Fruit fly (Drosophila melanogaster) whole organism, embryonic: ENCODE data around the gene CG10862.

Experiments used
- Asciz ChIP-seq: fragments of 200-800 bp; sonication (Bioruptor generic); optimal IDR thresholded peaks from 2 replicates; lab custom pipeline; 2017; ENCODE audit warnings: missing biosample characterization, mild to moderate bottlenecking, missing genetic modification characterization, missing genetic modification reagents
- Atf-2 ChIP-seq: fragments of 200-800 bp; sonication (Bioruptor generic); optimal IDR thresholded peaks from 2 replicates; lab custom pipeline; 2016; ENCODE audit warnings: missing biosample characterization, missing genetic modification characterization
- CG10543 ChIP-seq: fragments of 200-800 bp; sonication (Bioruptor generic); optimal IDR thresholded peaks from 3 replicates; lab custom pipeline; 2017; ENCODE audit warnings: missing biosample characterization, mild to moderate bottlenecking, missing genetic modification characterization, moderate library complexity
- CG10979 ChIP-seq: fragments of 200-800 bp; sonication (Bioruptor generic); optimal IDR thresholded peaks from 2 replicates; lab custom pipeline; 2018; ENCODE audit warnings: missing biosample characterization, mild to moderate bottlenecking, missing genetic modification characterization, moderate library complexity
- CG12744 ChIP-seq: fragments of 200-800 bp; sonication (Bioruptor generic); optimal IDR thresholded peaks from 2 replicates; lab custom pipeline; 2016; ENCODE audit warnings: missing biosample characterization, missing genetic modification characterization
- CG13296 ChIP-seq: fragments of 200-800 bp; sonication (Bioruptor generic); optimal IDR thresholded peaks from 3 replicates; lab custom pipeline; 2018; ENCODE audit warnings: missing biosample characterization, mild to moderate bottlenecking, missing genetic modification characterization
- CG14014 ChIP-seq: fragments of 200-800 bp; sonication (Bioruptor generic); IDR thresholded peaks from 2 replicates; pipeline ENCODE4 v1.3.6; 2022; ENCODE audit warnings: missing biosample characterization, missing genetic modification characterization
- CG14441 ChIP-seq: fragments of 200-800 bp; sonication (Bioruptor generic); IDR thresholded peaks from 2 replicates; pipeline ENCODE4 v1.3.6; 2022; ENCODE audit warnings: missing biosample characterization, missing genetic modification characterization
- CG15011 ChIP-seq: fragments of 200-800 bp; sonication (Bioruptor generic); optimal IDR thresholded peaks from 3 replicates; lab custom pipeline; 2018; ENCODE audit warnings: missing biosample characterization, mild to moderate bottlenecking, missing genetic modification characterization
- CG15269 ChIP-seq: fragments of 200-800 bp; sonication (Bioruptor generic); optimal IDR thresholded peaks from 2 replicates; lab custom pipeline; 2018; ENCODE audit warnings: missing biosample characterization, mild to moderate bottlenecking, missing genetic modification characterization, moderate library complexity
- CG1529 ChIP-seq: fragments of 200-800 bp; sonication (Bioruptor generic); optimal IDR thresholded peaks from 3 replicates; lab custom pipeline; 2018; ENCODE audit warnings: missing biosample characterization, missing genetic modification characterization
- CG15479 ChIP-seq: fragments of 200-800 bp; sonication (Bioruptor generic); optimal IDR thresholded peaks from 3 replicates; lab custom pipeline; 2019; ENCODE audit warnings: missing biosample characterization, mild to moderate bottlenecking, missing genetic modification characterization, moderate library complexity
- CG17802 ChIP-seq: fragments of 200-800 bp; sonication (Bioruptor generic); optimal IDR thresholded peaks from 2 replicates; lab custom pipeline; 2018; ENCODE audit warnings: missing biosample characterization, mild to moderate bottlenecking, missing genetic modification characterization, moderate library complexity
- CG2875 ChIP-seq: fragments of 200-800 bp; sonication (Bioruptor generic); optimal IDR thresholded peaks from 2 replicates; lab custom pipeline; 2017; ENCODE audit warnings: missing biosample characterization, mild to moderate bottlenecking, missing genetic modification characterization, missing genetic modification reagents
- CG3281 ChIP-seq: fragments of 200-800 bp; sonication (Bioruptor generic); optimal IDR thresholded peaks from 3 replicates; lab custom pipeline; 2017; ENCODE audit warnings: missing biosample characterization, mild to moderate bottlenecking, missing genetic modification characterization
- CG34376 ChIP-seq: fragments of 200-800 bp; sonication (Bioruptor generic); optimal IDR thresholded peaks from 2 replicates; lab custom pipeline; 2018; ENCODE audit warnings: missing biosample characterization, mild to moderate bottlenecking, missing genetic modification characterization
- CG3847 ChIP-seq: fragments of 200-800 bp; sonication (Bioruptor generic); IDR thresholded peaks from 2 replicates; pipeline ENCODE4 v1.3.6; 2022; ENCODE audit warnings: missing biosample characterization, missing genetic modification characterization
- CG7745 ChIP-seq: fragments of 200-800 bp; sonication (Bioruptor generic); optimal IDR thresholded peaks from 2 replicates; lab custom pipeline; 2018; ENCODE audit warnings: missing biosample characterization, mild to moderate bottlenecking, missing genetic modification characterization, moderate library complexity
- CG8089 ChIP-seq: fragments of 200-800 bp; sonication (Bioruptor generic); optimal IDR thresholded peaks from 3 replicates; lab custom pipeline; 2016; ENCODE audit warnings: missing biosample characterization, missing genetic modification characterization
- CG9215 ChIP-seq: fragments of 200-800 bp; sonication (Bioruptor generic); IDR thresholded peaks from 2 replicates; pipeline ENCODE4 v1.3.6; 2022; ENCODE audit warnings: missing biosample characterization, missing genetic modification characterization
- CG9609 ChIP-seq: fragments of 200-800 bp; sonication (Bioruptor generic); optimal IDR thresholded peaks from 3 replicates; lab custom pipeline; 2016; ENCODE audit warnings: missing biosample characterization, missing genetic modification characterization
- CG9727 ChIP-seq: fragments of 200-800 bp; sonication (Bioruptor generic); optimal IDR thresholded peaks from 3 replicates; lab custom pipeline; 2017; ENCODE audit warnings: missing biosample characterization, mild to moderate bottlenecking, missing genetic modification characterization
- HLHmδ ChIP-seq: fragments of 200-800 bp; sonication (Bioruptor generic); optimal IDR thresholded peaks from 2 replicates; lab custom pipeline; 2018; ENCODE audit warnings: missing biosample characterization, mild to moderate bottlenecking, missing genetic modification characterization, moderate library complexity
- Hey ChIP-seq: fragments of 200-800 bp; sonication (Bioruptor generic); optimal IDR thresholded peaks from 3 replicates; lab custom pipeline; 2018; ENCODE audit warnings: missing biosample characterization, mild to moderate bottlenecking, missing genetic modification characterization
- MBD-R2 ChIP-seq: fragments of 200-800 bp; sonication (Bioruptor generic); IDR thresholded peaks from 2 replicates; pipeline ENCODE4 v1.3.6; 2022; ENCODE audit warnings: missing biosample characterization, missing genetic modification characterization
- Mes4 ChIP-seq: fragments of 200-800 bp; sonication (Bioruptor generic); optimal IDR thresholded peaks from 2 replicates; lab custom pipeline; 2016; ENCODE audit warnings: missing biosample characterization, missing genetic modification characterization
- Myb ChIP-seq: fragments of 200-800 bp; sonication (Bioruptor generic); optimal IDR thresholded peaks from 2 replicates; lab custom pipeline; 2016; ENCODE audit warnings: missing biosample characterization, missing genetic modification characterization
- NfI ChIP-seq: fragments of 200-800 bp; sonication (Bioruptor generic); optimal IDR thresholded peaks from 3 replicates; lab custom pipeline; 2018; ENCODE audit warnings: missing biosample characterization, mild to moderate bottlenecking, missing genetic modification characterization, moderate library complexity
- PHDP ChIP-seq: fragments of 200-800 bp; sonication (Bioruptor generic); optimal IDR thresholded peaks from 3 replicates; lab custom pipeline; 2018; ENCODE audit warnings: missing biosample characterization, mild to moderate bottlenecking, missing genetic modification characterization, moderate library complexity
- Sox100B ChIP-seq: fragments of 200-800 bp; sonication (Bioruptor generic); optimal IDR thresholded peaks from 3 replicates; lab custom pipeline; 2018; ENCODE audit warnings: missing biosample characterization, mild to moderate bottlenecking, missing genetic modification characterization
- Sry-β ChIP-seq: fragments of 200-800 bp; sonication (Bioruptor generic); optimal IDR thresholded peaks from 2 replicates; lab custom pipeline; 2018; ENCODE audit warnings: missing biosample characterization, mild to moderate bottlenecking, missing genetic modification characterization, moderate library complexity
- Ssrp ChIP-seq: fragments of 200-800 bp; sonication (Bioruptor generic); optimal IDR thresholded peaks from 2 replicates; lab custom pipeline; 2018; ENCODE audit warnings: missing biosample characterization, mild to moderate bottlenecking, missing genetic modification characterization, moderate library complexity
- YL-1 ChIP-seq: fragments of 200-800 bp; sonication (Bioruptor generic); optimal IDR thresholded peaks from 3 replicates; lab custom pipeline; 2017; ENCODE audit warnings: missing biosample characterization, mild to moderate bottlenecking, missing genetic modification characterization
- ara ChIP-seq: fragments of 200-800 bp; sonication (Bioruptor generic); IDR thresholded peaks from 2 replicates; pipeline ENCODE4 v1.3.6; 2022; ENCODE audit warnings: missing biosample characterization, missing genetic modification characterization
- cas ChIP-seq: fragments of 200-800 bp; sonication (Bioruptor generic); IDR thresholded peaks from 2 replicates; pipeline ENCODE4 v1.3.6; 2022; ENCODE audit warnings: missing biosample characterization, missing genetic modification characterization
- chm ChIP-seq: fragments of 200-800 bp; sonication (Bioruptor generic); IDR thresholded peaks from 2 replicates; pipeline ENCODE4 v1.3.6; 2022; ENCODE audit warnings: missing biosample characterization, missing genetic modification characterization
- dpn ChIP-seq, 2 experiments: fragments of 200-800 bp; sonication (Bioruptor generic); optimal IDR thresholded peaks; 3 replicates each; lab custom pipeline; 2016; ENCODE audit warnings: missing biosample characterization in 2 of 2, missing genetic modification characterization in 2 of 2
- emc ChIP-seq: fragments of 200-800 bp; sonication (Bioruptor generic); optimal IDR thresholded peaks from 2 replicates; lab custom pipeline; 2016; ENCODE audit warnings: missing biosample characterization, missing genetic modification characterization
- ewg ChIP-seq: fragments of 200-800 bp; sonication (Bioruptor generic); optimal IDR thresholded peaks from 3 replicates; lab custom pipeline; 2017; ENCODE audit warnings: mild to moderate bottlenecking, missing biosample characterization, missing genetic modification reagents, missing genetic modification characterization
- fd64A ChIP-seq: fragments of 200-800 bp; sonication (Bioruptor generic); optimal IDR thresholded peaks from 3 replicates; lab custom pipeline; 2018; ENCODE audit warnings: missing biosample characterization, mild to moderate bottlenecking, missing genetic modification characterization
- ftz-f1 ChIP-seq: fragments of 200-800 bp; sonication (Bioruptor generic); optimal IDR thresholded peaks from 2 replicates; lab custom pipeline; 2016; ENCODE audit warnings: missing biosample characterization, missing genetic modification characterization
- jigr1 ChIP-seq: fragments of 200-800 bp; sonication (Bioruptor generic); IDR thresholded peaks from 3 replicates; pipeline ENCODE4 v1.3.6; 2022; ENCODE audit warnings: missing biosample characterization, missing genetic modification characterization
- nerfin-1 ChIP-seq: fragments of 200-800 bp; sonication (Bioruptor generic); optimal IDR thresholded peaks from 3 replicates; lab custom pipeline; 2019; ENCODE audit warnings: missing biosample characterization, mild to moderate bottlenecking, missing genetic modification characterization, moderate library complexity
- nom ChIP-seq: fragments of 200-800 bp; sonication (Bioruptor generic); optimal IDR thresholded peaks from 2 replicates; lab custom pipeline; 2017; ENCODE audit warnings: missing biosample characterization, missing genetic modification characterization, mild to moderate bottlenecking, moderate library complexity, missing genetic modification reagents
- odd ChIP-seq: fragments of 200-800 bp; sonication (Bioruptor generic); optimal IDR thresholded peaks from 2 replicates; lab custom pipeline; 2017; ENCODE audit warnings: missing biosample characterization, mild to moderate bottlenecking, missing genetic modification characterization
- otp ChIP-seq: fragments of 200-800 bp; sonication (Bioruptor generic); IDR thresholded peaks from 3 replicates; pipeline ENCODE4, ENCODE4 v1.3.6; 2022; ENCODE audit warnings: missing biosample characterization, missing genetic modification characterization
- trem ChIP-seq: fragments of 200-800 bp; optimal IDR thresholded peaks from 3 replicates; lab custom pipeline; 2019; ENCODE audit warnings: missing biosample characterization, mild to moderate bottlenecking, missing genetic modification characterization, moderate library complexity
- tup ChIP-seq: fragments of 200-800 bp; sonication (Bioruptor generic); optimal IDR thresholded peaks from 2 replicates; lab custom pipeline; 2016; ENCODE audit warnings: missing biosample characterization, mild to moderate bottlenecking, missing genetic modification characterization, moderate library complexity
- twi ChIP-seq: fragments of 200-800 bp; optimal IDR thresholded peaks from 2 replicates; lab custom pipeline; 2019; ENCODE audit warnings: missing biosample characterization, mild to moderate bottlenecking, missing genetic modification characterization, moderate library complexity
- zen ChIP-seq: fragments of 200-800 bp; sonication (Bioruptor generic); optimal IDR thresholded peaks from 3 replicates; lab custom pipeline; 2018; ENCODE audit warnings: missing biosample characterization, mild to moderate bottlenecking, missing genetic modification characterization, moderate library complexity

Gene CG10862

dm6 chr3L:3634107-3634737 lies 20.3 kb downstream of the CG10862 start (continued):
- TF ChIP-seq Ssrp (tag; lab: Kevin White, UChicago) (peak; percentile 72), CG13296 (GFP tag; lab: Kevin White, UChicago) (no peak), PHDP (tag; lab: Kevin White, UChicago) (peak; percentile 70), fd64A (GFP tag; lab: Kevin White, UChicago) (no peak), Hey (no peak), CG10979 (tag; lab: Kevin White, UChicago) (peak; percentile 87), MBD-R2 (GFP tag; lab: Robert Waterston, UW) (no peak), Mes4 (GFP tag; lab: Kevin White, UChicago) (no peak), CG15479 (no peak), dpn (GFP tag; optimal IDR thresholded peaks at IDR 0.05; lab: Kevin White, UChicago) (peak in 1 of 2 experiments; percentile 38), chm (GFP tag; lab: Robert Waterston, UW) (0 out of 2 replicates have a peak, but pooled peaks have one; percentile 26), ftz-f1 (no peak), CG34376 (no peak), CG2875 (GFP tag; lab: Kevin White, UChicago) (peak; percentile 49), CG15011 (no peak), emc (no peak), CG10543 (GFP tag; lab: Kevin White, UChicago) (no peak), odd (peak; percentile 52), Atf-2 (GFP tag; lab: Kevin White, UChicago) (no peak), twi (tag; lab: Kevin White, UChicago) (peak; percentile 35), CG9609 (GFP tag; lab: Kevin White, UChicago) (no peak), CG3847 (no peak), CG17802 (peak; percentile 3), CG14014 (GFP tag; lab: Robert Waterston, UW) (no peak), CG8089 (GFP tag; lab: Kevin White, UChicago) (no peak), NfI (GFP tag; lab: Kevin White, UChicago) (peak; percentile 34), ara (GFP tag; lab: Robert Waterston, UW) (peak; percentile 80), nom (GFP tag; lab: Kevin White, UChicago) (peak; percentile 32), ewg (GFP tag; lab: Kevin White, UChicago) (peak; percentile 42), CG15269 (peak; percentile 67), HLHmδ (GFP tag; lab: Kevin White, UChicago) (no peak), Asciz (peak; percentile 80), zen (tag; lab: Kevin White, UChicago) (peak; percentile 15), CG1529 (GFP tag; lab: Kevin White, UChicago) (peak; percentile 53), CG14441 (0 out of 2 replicates have a peak, but pooled peaks have one; percentile 25), cas (no peak), CG7745 (tag; lab: Kevin White, UChicago) (peak; percentile 57), CG3281 (GFP tag; lab: Kevin White, UChicago) (peak; percentile 21), Sry-β (peak; percentile 24), jigr1 (GFP tag; lab: Robert Waterston, UW) (no peak), Myb (GFP tag; lab: Kevin White, UChicago) (no peak), YL-1 (GFP tag; lab: Kevin White, UChicago) (no peak), Sox100B (GFP tag; lab: Kevin White, UChicago) (peak; percentile 81), otp (GFP tag; lab: Robert Waterston, UW) (no peak), trem (peak; percentile 78), CG12744 (no peak), nerfin-1 (tag; lab: Kevin White, UChicago) (peak; percentile 76), CG9215 (GFP tag; lab: Robert Waterston, UW) (no peak), CG9727 (GFP tag; lab: Kevin White, UChicago) (peak; percentile 62), tup (peak; percentile 19)
